Worm (Caenorhabditis elegans) whole organism, L3 larva: ENCODE results near the gene tmem-131.

Experiments
- ceh-16 ChIP-seq: sonication (generic microtip); optimal IDR thresholded peaks from 2 replicates; lab custom pipeline; 2017; ENCODE audit warnings: missing biosample characterization, missing genetic modification characterization
- egl-27 ChIP-seq: sonication (generic microtip); optimal IDR thresholded peaks from 4 replicates; lab custom pipeline; 2017; ENCODE audit warnings: missing biosample characterization, missing genetic modification reagents, missing genetic modification characterization
- mdl-1 ChIP-seq: fragments of 150-350 bp; optimal IDR thresholded peaks from 2 replicates; lab custom pipeline; 2014; ENCODE audit warnings: missing biosample characterization, missing genetic modification characterization
- nfya-1 ChIP-seq: sonication (generic microtip); optimal IDR thresholded peaks from 2 replicates; lab custom pipeline; 2017; ENCODE audit warnings: missing genetic modification characterization, mild to moderate bottlenecking, missing compliant biosample characterization, antibody characterized with exemption, moderate library complexity; ENCODE audit not compliant: insufficient read depth
- nhr-12 ChIP-seq: fragments of 150-350 bp; optimal IDR thresholded peaks from 2 replicates; lab custom pipeline; 2014; ENCODE audit warnings: missing biosample characterization, missing genetic modification characterization
- nhr-28 ChIP-seq: fragments of 150-350 bp; optimal IDR thresholded peaks from 2 replicates; lab custom pipeline; 2014; ENCODE audit warnings: missing biosample characterization, missing genetic modification characterization
- pha-4 ChIP-seq: fragments of 150-350 bp; optimal IDR thresholded peaks from 2 replicates; lab custom pipeline; 2014; ENCODE audit warnings: missing biosample characterization, missing genetic modification reagents, missing genetic modification characterization
- tbx-2 ChIP-seq: sonication (generic microtip); optimal IDR thresholded peaks from 2 replicates; lab custom pipeline; 2016; ENCODE audit warnings: mild to moderate bottlenecking, missing genetic modification characterization, missing compliant biosample characterization
- unc-62 ChIP-seq: fragments of 150-350 bp; sonication (generic microtip); optimal IDR thresholded peaks from 4 replicates; lab custom pipeline; 2014; ENCODE audit warnings: missing biosample characterization, missing genetic modification reagents, missing genetic modification characterization

ce11 chrIII:4986790-4987259, 11.1 kb downstream of the tmem-131 start, which contains the start of the genes C27F2.10 and wdr-60:
- TF ChIP-seq unc-62 (GFP tag; lab: Kevin White, UChicago): no peak
- no peak for TF ChIP-seq pha-4
- TF ChIP-seq nhr-12: no peak
- peak; percentile 55 for TF ChIP-seq nfya-1
- TF ChIP-seq mdl-1 (tag; lab: Kevin White, UChicago): no peak
- TF ChIP-seq ceh-16: no peak
- no peak for TF ChIP-seq tbx-2 (tag; lab: Kevin White, UChicago)
- no peak for TF ChIP-seq egl-27 (tag; lab: Kevin White, UChicago)
- TF ChIP-seq nhr-28 (tag; lab: Kevin White, UChicago): no peak
